Worm (Caenorhabditis elegans) whole organism, L2 larva: Measurements from ENCODE around the gene B0001.8.

ENCODE experiments used
- ama-1 ChIP-seq: fragments of 150-350 bp; optimal IDR thresholded peaks from 2 replicates; lab custom pipeline; 2018; ENCODE audit warnings: inconsistent platforms
- elt-3 ChIP-seq: sonication (generic microtip); optimal IDR thresholded peaks from 2 replicates; lab custom pipeline; 2017; ENCODE audit warnings: missing biosample characterization, missing genetic modification characterization
- lin-39 ChIP-seq: fragments of 150-350 bp; optimal IDR thresholded peaks from 2 replicates; lab custom pipeline; 2014; ENCODE audit warnings: missing biosample characterization, missing genetic modification reagents, missing genetic modification characterization
- nhr-11 ChIP-seq: fragments of 150-350 bp; optimal IDR thresholded peaks from 2 replicates; lab custom pipeline; 2014; ENCODE audit warnings: missing biosample characterization, missing genetic modification characterization
- peb-1 ChIP-seq: fragments of 150-350 bp; optimal IDR thresholded peaks from 2 replicates; lab custom pipeline; 2014; ENCODE audit warnings: missing biosample characterization, missing genetic modification characterization
- unc-62 ChIP-seq: fragments of 150-350 bp; optimal IDR thresholded peaks from 2 replicates; lab custom pipeline; 2014; ENCODE audit warnings: missing biosample characterization, missing genetic modification reagents, missing genetic modification characterization

DNA sequence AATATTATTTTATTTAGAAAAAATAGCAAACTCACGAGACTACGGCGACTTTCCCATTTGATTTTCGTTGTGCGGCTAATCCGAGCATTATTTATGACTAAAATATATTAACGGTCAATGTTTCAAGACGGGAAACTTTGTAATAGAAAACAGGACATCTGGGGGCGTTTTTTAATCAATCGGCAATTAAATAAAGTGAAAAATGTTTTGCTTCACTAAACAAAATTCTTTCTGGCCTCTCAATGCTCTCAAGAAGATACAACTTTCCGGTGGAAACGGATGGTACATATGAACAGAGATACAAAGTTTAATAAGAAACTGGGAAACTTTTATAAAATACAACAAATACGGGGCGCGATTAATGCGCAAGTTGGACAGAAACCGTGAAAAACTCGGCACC, 10.0 kb upstream of the B0001.8 start, which contains the start of gene B0001.2:
- TF ChIP-seq unc-62 (GFP tag; lab: Kevin White, UChicago) (no peak), nhr-11 (no peak), peb-1 (tag; lab: Kevin White, UChicago) (no peak), elt-3 (no peak), lin-39 (tag; lab: Kevin White, UChicago) (no peak), ama-1 (no peak)
